Worm (Caenorhabditis elegans) whole organism, late embryonic: ENCODE data around the gene acr-14.

Experiments
- K02D7.2 ChIP-seq: sonication (generic microtip); optimal IDR thresholded peaks from 2 replicates; lab custom pipeline; 2017; ENCODE audit warnings: mild to moderate bottlenecking, missing genetic modification characterization, missing compliant biosample characterization
- Y22D7AL.16 ChIP-seq: sonication (generic microtip); optimal IDR thresholded peaks from 2 replicates; lab custom pipeline; 2016; ENCODE audit warnings: missing genetic modification characterization, missing compliant biosample characterization
- ceh-18 ChIP-seq: sonication (generic microtip); optimal IDR thresholded peaks from 2 replicates; lab custom pipeline; 2016; ENCODE audit warnings: missing genetic modification characterization, missing compliant biosample characterization
- ceh-22 ChIP-seq: sonication (generic microtip); optimal IDR thresholded peaks from 2 replicates; lab custom pipeline; 2017; ENCODE audit warnings: missing biosample characterization, missing genetic modification characterization
- ceh-9 ChIP-seq: sonication (generic microtip); optimal IDR thresholded peaks from 2 replicates; lab custom pipeline; 2016; ENCODE audit warnings: mild to moderate bottlenecking, missing genetic modification characterization, inconsistent platforms, missing compliant biosample characterization
- dve-1 ChIP-seq: sonication (generic microtip); optimal IDR thresholded peaks from 2 replicates; lab custom pipeline; 2017; ENCODE audit warnings: antibody characterized with exemption, mild to moderate bottlenecking, missing genetic modification characterization, missing compliant biosample characterization
- elt-4 ChIP-seq: sonication (generic microtip); optimal IDR thresholded peaks from 2 replicates; lab custom pipeline; 2016; ENCODE audit warnings: missing genetic modification characterization, missing compliant biosample characterization
- hlh-13 ChIP-seq: fragments of 200-800 bp; sonication (Bioruptor generic); optimal IDR thresholded peaks from 2 replicates; lab custom pipeline; 2018; ENCODE audit warnings: mild to moderate bottlenecking, missing genetic modification characterization, missing compliant biosample characterization
- lim-6 ChIP-seq: sonication (generic microtip); optimal IDR thresholded peaks from 2 replicates; lab custom pipeline; 2016; ENCODE audit warnings: missing genetic modification characterization, missing compliant biosample characterization
- lin-11 ChIP-seq: fragments of 200-800 bp; sonication (Bioruptor generic); optimal IDR thresholded peaks from 2 replicates; lab custom pipeline; 2018; ENCODE audit warnings: mild to moderate bottlenecking, missing genetic modification characterization, missing compliant biosample characterization
- madf-2 ChIP-seq: sonication (generic microtip); optimal IDR thresholded peaks from 2 replicates; lab custom pipeline; 2017; ENCODE audit warnings: missing genetic modification characterization, missing compliant biosample characterization
- pha-4 ChIP-seq: fragments of 150-350 bp; optimal IDR thresholded peaks from 2 replicates; lab custom pipeline; 2018; ENCODE audit warnings: missing biosample characterization, missing genetic modification reagents, missing genetic modification characterization
- rnt-1 ChIP-seq: sonication (generic microtip); optimal IDR thresholded peaks from 2 replicates; lab custom pipeline; 2016; ENCODE audit warnings: missing genetic modification characterization, missing compliant biosample characterization
- tbx-2 ChIP-seq: sonication (generic microtip); optimal IDR thresholded peaks from 2 replicates; lab custom pipeline; 2016; ENCODE audit warnings: missing genetic modification characterization, missing compliant biosample characterization
- unc-42 ChIP-seq: sonication (generic microtip); optimal IDR thresholded peaks from 2 replicates; lab custom pipeline; 2016; ENCODE audit warnings: missing genotype, missing genetic modification characterization, missing compliant biosample characterization
- unc-55 ChIP-seq: sonication (generic microtip); optimal IDR thresholded peaks from 2 replicates; lab custom pipeline; 2017; ENCODE audit warnings: missing biosample characterization, missing genetic modification reagents, missing genetic modification characterization

acr-14 gene

DNA sequence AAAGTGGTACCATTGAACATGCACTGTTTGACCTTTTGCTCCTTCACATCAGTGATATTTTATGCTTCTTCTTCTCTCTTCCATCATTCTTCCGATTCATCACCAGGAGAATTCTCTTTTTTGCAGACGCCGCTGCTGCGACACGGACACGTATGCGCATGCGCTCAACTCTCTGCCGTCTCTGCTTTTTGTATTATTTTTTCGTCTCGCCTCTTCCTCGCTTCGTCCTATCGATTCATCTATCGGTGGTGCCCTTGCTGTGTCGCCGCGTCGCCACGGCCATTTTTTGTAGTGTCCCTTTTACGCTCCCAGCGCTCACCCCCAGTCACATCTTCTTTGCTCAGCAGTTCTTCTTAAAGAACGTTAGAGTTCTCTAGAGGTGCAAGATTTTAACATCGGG, 50.9 kb downstream of the acr-14 start (continued):
- no peak for TF ChIP-seq rnt-1 (tag; lab: Kevin White, UChicago)
- TF ChIP-seq Y22D7AL.16: no peak
- TF ChIP-seq elt-4: no peak

DNA sequence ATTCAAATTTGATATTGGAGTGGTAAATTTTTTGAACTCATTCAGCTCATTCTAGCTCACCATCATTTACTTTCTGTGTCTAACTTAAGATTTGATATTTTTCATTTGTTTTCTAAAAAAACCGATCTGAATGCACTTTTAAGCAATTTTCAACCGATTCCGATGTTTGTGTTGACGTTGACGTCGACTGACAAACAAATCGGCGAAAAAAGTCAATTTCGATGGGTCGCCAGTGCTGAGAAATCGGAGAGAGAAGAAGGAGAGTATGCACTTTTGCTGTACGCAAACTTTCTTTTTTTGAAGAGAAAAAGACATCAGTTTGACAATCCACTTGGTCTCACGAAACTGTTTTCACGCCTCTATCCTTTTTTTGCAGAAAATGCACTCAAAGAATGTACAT, 51.6 kb downstream of the acr-14 start:
- TF ChIP-seq pha-4: no peak
- TF ChIP-seq K02D7.2: no peak
- no peak for TF ChIP-seq ceh-22 (tag; lab: Kevin White, UChicago)
- TF ChIP-seq tbx-2: no peak
- no peak for TF ChIP-seq madf-2
- TF ChIP-seq rnt-1 (tag; lab: Kevin White, UChicago): no peak
- no peak for TF ChIP-seq lim-6
- TF ChIP-seq unc-55: no peak
- TF ChIP-seq dve-1 (tag; lab: Kevin White, UChicago): no peak
- no peak for TF ChIP-seq ceh-9 (tag; lab: Kevin White, UChicago)
- no peak for TF ChIP-seq unc-42
- TF ChIP-seq lin-11 (tag; lab: Kevin White, UChicago): no peak
- no peak for TF ChIP-seq hlh-13 (GFP tag; lab: Kevin White, UChicago)
- no peak for TF ChIP-seq ceh-18
- TF ChIP-seq, all 69 proteins: peak for 0
